Fruit fly (Drosophila melanogaster): ENCODE data around the gene CG4854.

CG4854 gene

dm6 chr3R:20021152-20021769 is 6.6 kb upstream of the CG4854 start, which contains the start of the genes PIG-L and psidin:
Gene PIG-L (minus strand): TSS chr3R:20021338.
Gene psidin (plus strand): TSS chr3R:20021704.
- TF ChIP-seq Met (GFP tag; optimal IDR thresholded peaks at IDR 0.05): no peak
- TF ChIP-seq eg (GFP tag; IDR thresholded peaks at IDR 0.05): peak; percentile 84
- peak; percentile 6 for TF ChIP-seq fd85E (GFP tag; optimal IDR thresholded peaks at IDR 0.05)
- TF ChIP-seq CG3032 (tag; optimal IDR thresholded peaks at IDR 0.05): peak; percentile 87
- no peak for TF ChIP-seq CG6276 (GFP tag; optimal IDR thresholded peaks at IDR 0.05)
- TF ChIP-seq CG31627 (GFP tag; optimal IDR thresholded peaks at IDR 0.05): peak; percentile 92
- TF ChIP-seq CG11902 (GFP tag; optimal IDR thresholded peaks at IDR 0.05): peak; percentile 53
- peak; percentile 78 for TF ChIP-seq Ets21C (GFP tag; optimal IDR thresholded peaks at IDR 0.05)
- peak; percentile 79 for TF ChIP-seq fd59A (GFP tag; optimal IDR thresholded peaks at IDR 0.05)
- TF ChIP-seq OdsH (GFP tag; optimal IDR thresholded peaks at IDR 0.05): peak; percentile 87
- TF ChIP-seq CG10669 (GFP tag; optimal IDR thresholded peaks at IDR 0.05): no peak
- peak; percentile 89 for TF ChIP-seq esn (GFP tag; optimal IDR thresholded peaks at IDR 0.05)
- no peak for TF ChIP-seq CG6854 (GFP tag; optimal IDR thresholded peaks at IDR 0.05)
- TF ChIP-seq CG7368 (GFP tag; optimal IDR thresholded peaks at IDR 0.05): no peak
- TF ChIP-seq cyc (GFP tag; optimal IDR thresholded peaks at IDR 0.05): peak; percentile 64
- TF ChIP-seq CG9139 (GFP tag; optimal IDR thresholded peaks at IDR 0.05): no peak
- peak; percentile 74 for TF ChIP-seq CG6792 (GFP tag; optimal IDR thresholded peaks at IDR 0.05)
- no peak for TF ChIP-seq CG16779 (tag; optimal IDR thresholded peaks at IDR 0.05)
- peak; percentile 89 for TF ChIP-seq Smox (GFP tag; optimal IDR thresholded peaks at IDR 0.05)
- peak; percentile 83 for TF ChIP-seq Sox15 (GFP tag; optimal IDR thresholded peaks at IDR 0.05)
- peak; percentile 88 for TF ChIP-seq Hr4 (GFP tag; optimal IDR thresholded peaks at IDR 0.05)
- no peak for TF ChIP-seq CG1621 (tag; optimal IDR thresholded peaks at IDR 0.05)
- peak; percentile 84 for TF ChIP-seq lz (GFP tag; optimal IDR thresholded peaks at IDR 0.05)
- peak; percentile 90 for TF ChIP-seq CG32006 (GFP tag; optimal IDR thresholded peaks at IDR 0.05)
- TF ChIP-seq svp (GFP tag): no peak
- TF ChIP-seq CG11762 (GFP tag; optimal IDR thresholded peaks at IDR 0.05; ENCODE audit: insufficient read depth): peak; percentile 50
- TF ChIP-seq Hr38 (GFP tag; optimal IDR thresholded peaks at IDR 0.05): peak; percentile 8
- TF ChIP-seq Lpt (GFP tag; optimal IDR thresholded peaks at IDR 0.05): peak; percentile 52
- peak; percentile 84 for TF ChIP-seq Ets96B (tag; optimal IDR thresholded peaks at IDR 0.05)
- peak; percentile 96 for TF ChIP-seq Eip78C (GFP tag)
- no peak for TF ChIP-seq Eip93F (GFP tag; optimal IDR thresholded peaks at IDR 0.05)
- peak; percentile 89 for TF ChIP-seq CG8632 (GFP tag; optimal IDR thresholded peaks at IDR 0.05)
- no peak for TF ChIP-seq CG6808 (GFP tag; optimal IDR thresholded peaks at IDR 0.05)
- peak; percentile 87 for TF ChIP-seq Sox14 (GFP tag; optimal IDR thresholded peaks at IDR 0.05)
- TF ChIP-seq salr (GFP tag; optimal IDR thresholded peaks at IDR 0.05): peak; percentile 45 to 87
- TF ChIP-seq fkh (GFP tag; optimal IDR thresholded peaks at IDR 0.05): no peak
- TF ChIP-seq CG3919 (GFP tag; optimal IDR thresholded peaks at IDR 0.05): no peak
- no peak for TF ChIP-seq dsx (GFP tag; optimal IDR thresholded peaks at IDR 0.05; ENCODE audit: poor library complexity, severe bottlenecking)
- peak; percentile 81 for TF ChIP-seq Gug (GFP tag; IDR thresholded peaks at IDR 0.05)
- TF ChIP-seq CG6163 (GFP tag; IDR thresholded peaks at IDR 0.05): peak; percentile 57; the same call in 2 of the 3 replicates
- TF ChIP-seq CG8119 (GFP tag; IDR thresholded peaks at IDR 0.05): peak; percentile 88
- peak; percentile 86 for TF ChIP-seq acj6 (GFP tag; optimal IDR thresholded peaks at IDR 0.05)
- TF ChIP-seq spab (GFP tag; optimal IDR thresholded peaks at IDR 0.05): no peak
- TF ChIP-seq ss (GFP tag; optimal IDR thresholded peaks at IDR 0.05): no peak
- peak; percentile 85 for TF ChIP-seq Hr39 (GFP tag; optimal IDR thresholded peaks at IDR 0.05)
- TF ChIP-seq CG8319 (GFP tag; optimal IDR thresholded peaks at IDR 0.05): peak; percentile 12
- peak; percentile 75 for TF ChIP-seq topi (GFP tag; optimal IDR thresholded peaks at IDR 0.05)
- TF ChIP-seq CG4318 (GFP tag; optimal IDR thresholded peaks at IDR 0.05): peak; percentile 83
- TF ChIP-seq Blimp-1 (GFP tag; optimal IDR thresholded peaks at IDR 0.05): peak; percentile 12
- peak; percentile 66 for TF ChIP-seq CG11294 (GFP tag; IDR thresholded peaks at IDR 0.05)
- TF ChIP-seq CG15336 (GFP tag; IDR thresholded peaks at IDR 0.05): peak; percentile 85

Data from whole organism, prepupa.